Worm (Caenorhabditis elegans) whole organism, late embryonic: ENCODE measurements around the gene ssp-33.

Source experiments
- C08G9.2 ChIP-seq: sonication (generic microtip); optimal IDR thresholded peaks from 2 replicates; lab custom pipeline; 2016; ENCODE audit warnings: mild to moderate bottlenecking, missing genetic modification characterization, moderate library complexity, missing compliant biosample characterization
- C38D4.7 ChIP-seq: fragments of 200-800 bp; sonication (Bioruptor generic); optimal IDR thresholded peaks from 2 replicates; lab custom pipeline; 2018; ENCODE audit warnings: mild to moderate bottlenecking, missing genetic modification characterization, moderate library complexity, missing compliant biosample characterization
- F13H6.1 ChIP-seq: sonication (generic microtip); optimal IDR thresholded peaks from 2 replicates; lab custom pipeline; 2016; ENCODE audit warnings: missing genetic modification characterization, missing compliant biosample characterization
- K02D7.2 ChIP-seq: sonication (generic microtip); optimal IDR thresholded peaks from 2 replicates; lab custom pipeline; 2017; ENCODE audit warnings: mild to moderate bottlenecking, missing genetic modification characterization, missing compliant biosample characterization
- K09A11.1 ChIP-seq: sonication (generic microtip); optimal IDR thresholded peaks from 2 replicates; lab custom pipeline; 2017; ENCODE audit warnings: antibody characterized with exemption, mild to moderate bottlenecking, missing genetic modification characterization, missing compliant biosample characterization; ENCODE audit not compliant: insufficient read depth
- Y22D7AL.16 ChIP-seq: sonication (generic microtip); optimal IDR thresholded peaks from 2 replicates; lab custom pipeline; 2016; ENCODE audit warnings: missing genetic modification characterization, missing compliant biosample characterization
- ahr-1 ChIP-seq: sonication (generic microtip); optimal IDR thresholded peaks from 2 replicates; lab custom pipeline; 2016; ENCODE audit warnings: missing genetic modification characterization, missing compliant biosample characterization
- ama-1 ChIP-seq: fragments of 150-350 bp; optimal IDR thresholded peaks from 2 replicates; lab custom pipeline; 2014
- ceh-14 ChIP-seq: sonication (generic microtip); optimal IDR thresholded peaks from 2 replicates; lab custom pipeline; 2016; ENCODE audit warnings: missing genotype, missing genetic modification characterization, missing compliant biosample characterization
- ceh-18 ChIP-seq: sonication (generic microtip); optimal IDR thresholded peaks from 2 replicates; lab custom pipeline; 2016; ENCODE audit warnings: missing genetic modification characterization, missing compliant biosample characterization
- ceh-19 ChIP-seq: fragments of 200-800 bp; sonication (Bioruptor generic); optimal IDR thresholded peaks from 2 replicates; lab custom pipeline; 2018; ENCODE audit warnings: mild to moderate bottlenecking, missing genetic modification characterization, missing compliant biosample characterization
- ceh-2 ChIP-seq: sonication (generic microtip); optimal IDR thresholded peaks from 2 replicates; lab custom pipeline; 2016; ENCODE audit warnings: missing genotype, missing genetic modification characterization, missing compliant biosample characterization
- ceh-22 ChIP-seq: sonication (generic microtip); optimal IDR thresholded peaks from 2 replicates; lab custom pipeline; 2017; ENCODE audit warnings: missing biosample characterization, missing genetic modification characterization
- ceh-31 ChIP-seq: sonication (generic microtip); optimal IDR thresholded peaks from 2 replicates; lab custom pipeline; 2016; ENCODE audit warnings: missing genetic modification characterization, missing compliant biosample characterization
- ceh-34 ChIP-seq: sonication (generic microtip); optimal IDR thresholded peaks from 2 replicates; lab custom pipeline; 2016; ENCODE audit warnings: mild to moderate bottlenecking, missing genetic modification characterization, missing compliant biosample characterization
- ceh-9 ChIP-seq: sonication (generic microtip); optimal IDR thresholded peaks from 2 replicates; lab custom pipeline; 2016; ENCODE audit warnings: mild to moderate bottlenecking, missing genetic modification characterization, inconsistent platforms, missing compliant biosample characterization
- dmd-4 ChIP-seq: sonication (generic microtip); optimal IDR thresholded peaks from 2 replicates; lab custom pipeline; 2016; ENCODE audit warnings: borderline replicate concordance, missing genetic modification characterization, missing compliant biosample characterization
- ets-4 ChIP-seq: sonication (generic microtip); optimal IDR thresholded peaks from 2 replicates; lab custom pipeline; 2016; ENCODE audit warnings: missing genetic modification characterization, missing compliant biosample characterization
- fax-1 ChIP-seq: sonication (generic microtip); optimal IDR thresholded peaks from 2 replicates; lab custom pipeline; 2016; ENCODE audit warnings: missing genotype, missing genetic modification characterization, missing compliant biosample characterization
- gmeb-2 ChIP-seq: sonication (generic microtip); optimal IDR thresholded peaks from 2 replicates; lab custom pipeline; 2016; ENCODE audit warnings: missing genetic modification characterization, inconsistent platforms, missing compliant biosample characterization
- hlh-13 ChIP-seq: fragments of 200-800 bp; sonication (Bioruptor generic); optimal IDR thresholded peaks from 2 replicates; lab custom pipeline; 2018; ENCODE audit warnings: mild to moderate bottlenecking, missing genetic modification characterization, missing compliant biosample characterization
- hlh-15 ChIP-seq: sonication (generic microtip); optimal IDR thresholded peaks from 2 replicates; lab custom pipeline; 2016; ENCODE audit warnings: missing genetic modification characterization, missing compliant biosample characterization
- hlh-6 ChIP-seq: sonication (generic microtip); optimal IDR thresholded peaks from 2 replicates; lab custom pipeline; 2016; ENCODE audit warnings: missing genotype, missing genetic modification characterization, missing compliant biosample characterization
- hlh-8 ChIP-seq: sonication (generic microtip); optimal IDR thresholded peaks from 2 replicates; lab custom pipeline; 2016; ENCODE audit warnings: missing genotype, missing genetic modification characterization, missing compliant biosample characterization
- lim-6 ChIP-seq: sonication (generic microtip); optimal IDR thresholded peaks from 2 replicates; lab custom pipeline; 2016; ENCODE audit warnings: missing genetic modification characterization, missing compliant biosample characterization
- madf-2 ChIP-seq: sonication (generic microtip); optimal IDR thresholded peaks from 2 replicates; lab custom pipeline; 2017; ENCODE audit warnings: missing genetic modification characterization, missing compliant biosample characterization
- mec-3 ChIP-seq: sonication (generic microtip); optimal IDR thresholded peaks from 2 replicates; lab custom pipeline; 2016; ENCODE audit warnings: borderline replicate concordance, missing genetic modification characterization, missing compliant biosample characterization
- nfya-1 ChIP-seq: sonication (generic microtip); optimal IDR thresholded peaks from 2 replicates; lab custom pipeline; 2017; ENCODE audit warnings: missing genetic modification characterization, mild to moderate bottlenecking, missing compliant biosample characterization, antibody characterized with exemption, moderate library complexity
- nhr-11 ChIP-seq: fragments of 150-350 bp; optimal IDR thresholded peaks from 2 replicates; lab custom pipeline; 2014; ENCODE audit warnings: missing biosample characterization, missing genetic modification characterization
- nhr-232 ChIP-seq: sonication (generic microtip); optimal IDR thresholded peaks from 2 replicates; lab custom pipeline; 2016; ENCODE audit warnings: missing genetic modification characterization, missing compliant biosample characterization
- odd-2 ChIP-seq: sonication (generic microtip); optimal IDR thresholded peaks from 2 replicates; lab custom pipeline; 2017; ENCODE audit warnings: antibody characterized with exemption, mild to moderate bottlenecking, missing genetic modification characterization, missing compliant biosample characterization
- pat-9 ChIP-seq: fragments of 200-800 bp; sonication (Bioruptor generic); optimal IDR thresholded peaks from 2 replicates; lab custom pipeline; 2018; ENCODE audit warnings: mild to moderate bottlenecking, missing genetic modification characterization, moderate library complexity, missing compliant biosample characterization
- pax-1 ChIP-seq: fragments of 150-350 bp; optimal IDR thresholded peaks from 2 replicates; lab custom pipeline; 2014; ENCODE audit warnings: missing biosample characterization, missing genetic modification characterization
- pha-2 ChIP-seq: sonication (generic microtip); optimal IDR thresholded peaks from 2 replicates; lab custom pipeline; 2017; ENCODE audit warnings: mild to moderate bottlenecking, missing genetic modification characterization, missing compliant biosample characterization
- pha-4 ChIP-seq: fragments of 150-350 bp; optimal IDR thresholded peaks from 2 replicates; lab custom pipeline; 2018; ENCODE audit warnings: missing biosample characterization, missing genetic modification reagents, missing genetic modification characterization
- pros-1 ChIP-seq: fragments of 150-350 bp; optimal IDR thresholded peaks from 2 replicates; lab custom pipeline; 2014; ENCODE audit warnings: missing biosample characterization, missing genetic modification reagents, missing genetic modification characterization
- rnt-1 ChIP-seq: sonication (generic microtip); optimal IDR thresholded peaks from 2 replicates; lab custom pipeline; 2016; ENCODE audit warnings: missing genetic modification characterization, missing compliant biosample characterization
- sdc-2 ChIP-seq: sonication (generic microtip); optimal IDR thresholded peaks from 2 replicates; lab custom pipeline; 2016; ENCODE audit warnings: missing genotype, missing genetic modification characterization, missing compliant biosample characterization
- sox-2 ChIP-seq: fragments of 200-800 bp; sonication (Bioruptor generic); IDR thresholded peaks from 2 replicates; pipeline ENCODE4 v1.3.6; 2022; ENCODE audit warnings: missing genetic modification reagents, missing genetic modification characterization, missing compliant biosample characterization
- syd-9 ChIP-seq: sonication (generic microtip); optimal IDR thresholded peaks from 2 replicates; lab custom pipeline; 2016; ENCODE audit warnings: mild to moderate bottlenecking, missing genetic modification characterization, moderate library complexity, missing compliant biosample characterization
- unc-3 ChIP-seq, 2 experiments: fragments of 200-800 bp in 1 of 2; sonication (Bioruptor generic) in 1 of 2; sonication (generic microtip) in 1 of 2; conservative IDR thresholded peaks in 1 of 2; optimal IDR thresholded peaks in 1 of 2; 2 replicates each; pipeline versions ENCODE4 v1.3.6 to Lab custom; 2016 to 2022; ENCODE audit warnings: missing compliant biosample characterization in 2 of 2, missing genetic modification characterization in 2 of 2, missing genetic modification reagents in 1 of 2
- unc-42 ChIP-seq: sonication (generic microtip); optimal IDR thresholded peaks from 2 replicates; lab custom pipeline; 2016; ENCODE audit warnings: missing genotype, missing genetic modification characterization, missing compliant biosample characterization
- unc-55 ChIP-seq: sonication (generic microtip); optimal IDR thresholded peaks from 2 replicates; lab custom pipeline; 2017; ENCODE audit warnings: missing biosample characterization, missing genetic modification reagents, missing genetic modification characterization
- unc-86 ChIP-seq: sonication (generic microtip); optimal IDR thresholded peaks from 2 replicates; lab custom pipeline; 2016; ENCODE audit warnings: missing genetic modification characterization, missing compliant biosample characterization
- zip-5 ChIP-seq: sonication (generic microtip); optimal IDR thresholded peaks from 2 replicates; lab custom pipeline; 2016; ENCODE audit warnings: missing genetic modification characterization, missing compliant biosample characterization

ssp-33 gene

ce11 chrV:14689060-14689750 lies 22.0 kb upstream of the ssp-33 start, which contains the start of gene gasr-8 (continued):
- TF ChIP-seq pha-4 (no peak), pha-2 (tag; lab: Kevin White, UChicago) (no peak), ceh-19 (GFP tag; lab: Kevin White, UChicago) (peak; percentile 33), zip-5 (tag; lab: Kevin White, UChicago) (no peak), nfya-1 (tag; lab: Kevin White, UChicago) (peak; percentile 4), sox-2 (GFP tag; lab: Robert Waterston, UW) (no peak), ceh-14 (no peak), nhr-232 (no peak), K09A11.1 (tag; lab: Kevin White, UChicago) (no peak), ceh-31 (no peak), C08G9.2 (peak; percentile 24), ceh-22 (no peak), unc-42 (tag; lab: Kevin White, UChicago) (no peak), pros-1 (tag; lab: Kevin White, UChicago) (no peak), dmd-4 (peak; percentile 49), pat-9 (peak; percentile 48)

- TF ChIP-seq unc-55 (GFP tag; lab: Kevin White, UChicago) (peak; percentile 44), sdc-2 (no peak), odd-2 (tag; lab: Kevin White, UChicago) (no peak), zip-5 (tag; lab: Kevin White, UChicago) (no peak), ceh-18 (tag; lab: Kevin White, UChicago) (peak; percentile 30)
Observed at ce11 chrV:14695713-14696112, 15.5 kb upstream of the ssp-33 start.

ce11 chrV:14696604-14697307 lies 14.4 kb upstream of the ssp-33 start, which contains the start of gene unc-112:
TSS of gene unc-112 (minus strand) at chrV:14696654.
- TF ChIP-seq ets-4 (tag; lab: Kevin White, UChicago) (peak; percentile 53), unc-86 (tag; lab: Kevin White, UChicago) (peak; percentile 9), rnt-1 (tag; lab: Kevin White, UChicago) (peak; percentile 93), ama-1 (lab: Kevin White, UChicago) (no peak), unc-55 (GFP tag; lab: Kevin White, UChicago) (peak; percentile 96), pat-9 (peak; percentile 66), nhr-11 (tag; lab: Kevin White, UChicago) (no peak), fax-1 (peak; percentile 30), dmd-4 (peak; percentile 32), ceh-18 (tag; lab: Kevin White, UChicago) (peak; percentile 95), ceh-2 (tag; lab: Kevin White, UChicago) (peak; percentile 68), pros-1 (tag; lab: Kevin White, UChicago) (peak; percentile 32), lim-6 (tag; lab: Kevin White, UChicago) (no peak), hlh-6 (tag; lab: Kevin White, UChicago) (no peak), sdc-2 (peak; percentile 67), mec-3 (no peak), Y22D7AL.16 (tag; lab: Kevin White, UChicago) (no peak), zip-5 (tag; lab: Kevin White, UChicago) (no peak), F13H6.1 (tag; lab: Kevin White, UChicago) (peak; percentile 79), pha-4 (no peak), ceh-22 (no peak), hlh-13 (GFP tag; lab: Kevin White, UChicago) (no peak), hlh-8 (tag; lab: Kevin White, UChicago) (peak; percentile 29), ceh-34 (tag; lab: Kevin White, UChicago) (peak; percentile 93), gmeb-2 (tag; lab: Kevin White, UChicago) (no peak), pha-2 (tag; lab: Kevin White, UChicago) (no peak), ceh-14 (peak; percentile 51), C38D4.7 (GFP tag; lab: Kevin White, UChicago) (peak; percentile 6), ceh-9 (tag; lab: Kevin White, UChicago) (no peak), C08G9.2 (peak; percentile 74), unc-3 (GFP tag; conservative IDR thresholded peaks at IDR 0.05; lab: Robert Waterston, UW) (no peak), unc-3 (tag; optimal IDR thresholded peaks at IDR 0.05; lab: Kevin White, UChicago) (no peak), K02D7.2 (tag; lab: Kevin White, UChicago) (no peak), pax-1 (tag; lab: Kevin White, UChicago) (peak; percentile 22), hlh-15 (tag; lab: Kevin White, UChicago) (no peak), madf-2 (tag; lab: Kevin White, UChicago) (no peak), syd-9 (tag; lab: Kevin White, UChicago) (peak; percentile 80), ahr-1 (tag; lab: Kevin White, UChicago) (no peak)
